Worm (Caenorhabditis elegans) whole organism, L2 larva: Measurements from ENCODE around the gene ZK970.8.

ENCODE experiments used
- C34F6.9 ChIP-seq: fragments of 150-350 bp; optimal IDR thresholded peaks from 2 replicates; lab custom pipeline; 2014; ENCODE audit warnings: missing biosample characterization, missing genetic modification characterization
- ceh-82 ChIP-seq: fragments of 150-350 bp; optimal IDR thresholded peaks from 2 replicates; lab custom pipeline; 2014; ENCODE audit warnings: missing biosample characterization, missing genetic modification characterization
- egl-27 ChIP-seq: sonication (generic microtip); optimal IDR thresholded peaks from 3 replicates; lab custom pipeline; 2017; ENCODE audit warnings: missing biosample characterization, missing genetic modification reagents, missing genetic modification characterization
- lin-39 ChIP-seq: fragments of 150-350 bp; optimal IDR thresholded peaks from 2 replicates; lab custom pipeline; 2014; ENCODE audit warnings: missing biosample characterization, missing genetic modification reagents, missing genetic modification characterization
- mdl-1 ChIP-seq, 2 experiments: fragments of 150-350 bp in 1 of 2; sonication (generic microtip) in 1 of 2; optimal IDR thresholded peaks; 2 replicates each; lab custom pipeline; 2017; ENCODE audit warnings: missing biosample characterization in 2 of 2, missing genetic modification characterization in 2 of 2
- nhr-10 ChIP-seq: sonication (generic microtip); optimal IDR thresholded peaks from 2 replicates; lab custom pipeline; 2017; ENCODE audit warnings: missing biosample characterization, missing genetic modification characterization
- nhr-12 ChIP-seq: fragments of 150-350 bp; optimal IDR thresholded peaks from 2 replicates; lab custom pipeline; 2014; ENCODE audit warnings: missing biosample characterization, missing genetic modification characterization
- nhr-23 ChIP-seq: fragments of 150-350 bp; optimal IDR thresholded peaks from 2 replicates; lab custom pipeline; 2014; ENCODE audit warnings: missing biosample characterization, missing genetic modification reagents, missing genetic modification characterization
- nhr-6 ChIP-seq: fragments of 150-350 bp; optimal IDR thresholded peaks from 2 replicates; lab custom pipeline; 2014; ENCODE audit warnings: missing biosample characterization, missing genetic modification characterization
- nhr-77 ChIP-seq: fragments of 150-350 bp; optimal IDR thresholded peaks from 2 replicates; lab custom pipeline; 2014; ENCODE audit warnings: missing biosample characterization, missing genetic modification characterization
- skn-1 ChIP-seq: sonication (generic microtip); optimal IDR thresholded peaks from 2 replicates; lab custom pipeline; 2017; ENCODE audit warnings: missing biosample characterization, missing genetic modification characterization
- sma-9 ChIP-seq, 2 experiments: fragments of 150-350 bp in 1 of 2; sonication (generic microtip) in 1 of 2; optimal IDR thresholded peaks; 2 replicates each; lab custom pipeline; 2014 to 2016; ENCODE audit warnings: missing genetic modification characterization in 2 of 2, mild to moderate bottlenecking in 1 of 2, missing biosample characterization in 1 of 2, missing compliant biosample characterization in 1 of 2, missing genetic modification reagents in 1 of 2, moderate library complexity in 1 of 2
- unc-62 ChIP-seq: fragments of 150-350 bp; optimal IDR thresholded peaks from 2 replicates; lab custom pipeline; 2014; ENCODE audit warnings: missing biosample characterization, missing genetic modification reagents, missing genetic modification characterization
- zag-1 ChIP-seq: fragments of 150-350 bp; optimal IDR thresholded peaks from 2 replicates; lab custom pipeline; 2014; ENCODE audit warnings: missing biosample characterization, missing genetic modification characterization

ce11 chrII:10279561-10279960 lies 29.9 kb upstream of the ZK970.8 start, which contains the start of gene ZK971.1:
- no peak for TF ChIP-seq mdl-1 (tag; optimal IDR thresholded peaks at IDR 0.05; lab: Kevin White, UChicago)
- no peak for TF ChIP-seq nhr-6
- no peak for TF ChIP-seq C34F6.9 (tag; lab: Kevin White, UChicago)
- TF ChIP-seq nhr-77 (tag; lab: Kevin White, UChicago), result no peak
- TF ChIP-seq nhr-10 (tag; lab: Kevin White, UChicago), result no peak
- TF ChIP-seq sma-9 (GFP tag; optimal IDR thresholded peaks at IDR 0.05; lab: Kevin White, UChicago), result no peak
- TF ChIP-seq sma-9 (tag; optimal IDR thresholded peaks at IDR 0.05; lab: Kevin White, UChicago), result no peak
- TF ChIP-seq skn-1 (tag; lab: Kevin White, UChicago), result no peak
- no peak for TF ChIP-seq zag-1
- TF ChIP-seq nhr-23 (tag; lab: Kevin White, UChicago), result no peak
- TF ChIP-seq nhr-12, result no peak
- TF ChIP-seq egl-27 (tag; lab: Kevin White, UChicago), result no peak
- TF ChIP-seq unc-62 (GFP tag; lab: Kevin White, UChicago), result no peak
- no peak for TF ChIP-seq ceh-82 (tag; lab: Kevin White, UChicago)
- no peak for TF ChIP-seq lin-39 (tag; lab: Kevin White, UChicago)
